Fruit fly (Drosophila melanogaster) Kc167 (cell line): Measurements from ENCODE around the gene lqfR.

Experiments
- Myc ChIP-seq: fragments of >200 bp; optimal IDR thresholded peaks from 2 replicates; lab custom pipeline; 2017; ENCODE audit warnings: missing external identifiers
- Sin3A ChIP-seq: fragments of >200 bp; optimal IDR thresholded peaks from 2 replicates; lab custom pipeline; 2018; ENCODE audit warnings: missing external identifiers
- h ChIP-seq: fragments of >200 bp; optimal IDR thresholded peaks from 3 replicates; lab custom pipeline; 2018; ENCODE audit warnings: missing external identifiers
- insv ChIP-seq: fragments of >200 bp; optimal IDR thresholded peaks from 3 replicates; lab custom pipeline; 2018; ENCODE audit warnings: missing external identifiers
- psq ChIP-seq: fragments of >200 bp; optimal IDR thresholded peaks from 2 replicates; lab custom pipeline; 2017; ENCODE audit warnings: missing external identifiers
- ttk ChIP-seq: sonication (Bioruptor generic); optimal IDR thresholded peaks from 2 replicates; lab custom pipeline; 2017; ENCODE audit warnings: missing external identifiers

DNA sequence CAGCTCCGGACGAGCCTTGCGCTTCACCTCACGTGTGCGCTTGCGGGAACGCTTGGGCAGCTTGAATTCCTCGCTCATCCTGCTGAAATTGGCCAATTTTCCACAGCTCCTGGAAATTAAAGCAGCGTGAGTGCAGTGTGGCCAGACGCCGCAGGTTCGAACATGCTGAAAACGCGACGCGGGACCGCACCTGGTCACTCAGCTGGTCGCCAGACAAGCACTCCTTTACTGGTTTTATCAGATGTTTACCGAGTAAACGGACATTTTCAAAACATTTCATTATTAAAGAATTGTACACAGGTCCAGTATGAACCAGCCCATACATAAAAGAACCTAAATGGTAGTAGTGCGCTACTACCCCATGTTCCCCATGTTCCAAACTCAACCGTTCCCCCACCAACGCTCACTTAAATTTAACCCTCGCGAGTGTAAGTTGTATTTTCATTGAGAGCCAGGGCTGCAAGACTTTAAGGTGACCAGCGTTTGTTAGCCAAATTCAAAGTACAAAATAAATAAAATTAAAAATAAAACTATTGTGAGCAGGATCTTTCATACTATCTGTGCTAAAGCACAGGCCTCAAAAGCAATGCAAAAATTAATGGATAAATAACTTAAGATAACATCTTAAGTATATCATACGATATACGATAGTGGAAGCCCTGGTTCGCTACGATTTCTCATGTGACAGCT lies 48.7 kb upstream of the lqfR start, which contains the start of the genes JMJD6, CG7071 and Muted:
- TF ChIP-seq ttk = no peak
- no peak for TF ChIP-seq h (lab: Kevin White, UChicago)
- no peak for TF ChIP-seq Myc
- TF ChIP-seq psq = no peak
- no peak for TF ChIP-seq insv (lab: Kevin White, UChicago)
- TF ChIP-seq Sin3A (lab: Kevin White, UChicago) = no peak
